Fruit fly (Drosophila melanogaster) whole organism, embryonic: ENCODE measurements around the gene Dmtn.

Experiments used
- Aef1 ChIP-seq: fragments of 200-800 bp; sonication (Bioruptor generic); IDR thresholded peaks from 3 replicates; pipeline ENCODE4 v1.3.6; 2022; ENCODE audit warnings: missing biosample characterization, missing genetic modification characterization
- CG11695 ChIP-seq: fragments of 200-800 bp; sonication (Bioruptor generic); IDR thresholded peaks from 3 replicates; pipeline ENCODE4 v1.3.6; 2022; ENCODE audit warnings: missing biosample characterization, missing genetic modification characterization
- CG1233 ChIP-seq: fragments of 200-800 bp; sonication (Bioruptor generic); optimal IDR thresholded peaks from 4 replicates; lab custom pipeline; 2018; ENCODE audit warnings: missing biosample characterization, mild to moderate bottlenecking, missing genetic modification characterization
- CG12769 ChIP-seq: fragments of 200-800 bp; sonication (Bioruptor generic); optimal IDR thresholded peaks from 2 replicates; lab custom pipeline; 2019; ENCODE audit warnings: missing biosample characterization, mild to moderate bottlenecking, missing genetic modification characterization, moderate library complexity
- CG13296 ChIP-seq: fragments of 200-800 bp; sonication (Bioruptor generic); optimal IDR thresholded peaks from 3 replicates; lab custom pipeline; 2018; ENCODE audit warnings: missing biosample characterization, mild to moderate bottlenecking, missing genetic modification characterization
- CG3281 ChIP-seq: fragments of 200-800 bp; sonication (Bioruptor generic); optimal IDR thresholded peaks from 3 replicates; lab custom pipeline; 2017; ENCODE audit warnings: missing biosample characterization, mild to moderate bottlenecking, missing genetic modification characterization
- CG34376 ChIP-seq: fragments of 200-800 bp; sonication (Bioruptor generic); optimal IDR thresholded peaks from 2 replicates; lab custom pipeline; 2018; ENCODE audit warnings: missing biosample characterization, mild to moderate bottlenecking, missing genetic modification characterization
- CG3995 ChIP-seq: fragments of 200-800 bp; sonication (Bioruptor generic); optimal IDR thresholded peaks from 3 replicates; lab custom pipeline; 2016; ENCODE audit warnings: missing biosample characterization, missing genetic modification characterization
- CG5953 ChIP-seq: fragments of 200-800 bp; sonication (Bioruptor generic); IDR thresholded peaks from 2 replicates; pipeline ENCODE4 v1.3.6; 2022; ENCODE audit warnings: missing biosample characterization, missing genetic modification characterization
- CG8089 ChIP-seq: fragments of 200-800 bp; sonication (Bioruptor generic); optimal IDR thresholded peaks from 3 replicates; lab custom pipeline; 2016; ENCODE audit warnings: missing biosample characterization, missing genetic modification characterization
- CG8944 ChIP-seq: fragments of 200-800 bp; sonication (Bioruptor generic); optimal IDR thresholded peaks from 3 replicates; lab custom pipeline; 2016; ENCODE audit warnings: missing biosample characterization, missing genetic modification characterization
- Camta ChIP-seq: fragments of 200-800 bp; sonication (Bioruptor generic); optimal IDR thresholded peaks from 2 replicates; lab custom pipeline; 2016; ENCODE audit warnings: missing biosample characterization, missing genetic modification characterization
- Dref ChIP-seq: fragments of 200-800 bp; sonication (Bioruptor generic); IDR thresholded peaks from 2 replicates; pipeline ENCODE4 v1.3.6; 2022; ENCODE audit warnings: missing biosample characterization, missing genetic modification characterization
- Elba2 ChIP-seq: fragments of 200-800 bp; sonication (Bioruptor generic); optimal IDR thresholded peaks from 3 replicates; lab custom pipeline; 2016; ENCODE audit warnings: missing biosample characterization, missing genetic modification characterization
- Ets65A ChIP-seq: fragments of 200-800 bp; sonication (Bioruptor generic); peaks from one replicate; lab custom pipeline; 2016; ENCODE audit warnings: missing biosample characterization, missing genetic modification characterization
- Fer1 ChIP-seq: fragments of 200-800 bp; sonication (Bioruptor generic); optimal IDR thresholded peaks from 2 replicates; lab custom pipeline; 2017; ENCODE audit warnings: missing biosample characterization, mild to moderate bottlenecking, missing genetic modification characterization
- MBD-R2 ChIP-seq: fragments of 200-800 bp; sonication (Bioruptor generic); IDR thresholded peaks from 2 replicates; pipeline ENCODE4 v1.3.6; 2022; ENCODE audit warnings: missing biosample characterization, missing genetic modification characterization
- Med ChIP-seq: fragments of 200-800 bp; sonication (Bioruptor generic); peaks from one replicate; lab custom pipeline; 2016; ENCODE audit warnings: missing biosample characterization, missing genetic modification characterization, mild to moderate bottlenecking, inconsistent platforms, moderate library complexity
- Meics ChIP-seq: fragments of 200-800 bp; sonication (Bioruptor generic); optimal IDR thresholded peaks from 2 replicates; lab custom pipeline; 2017; ENCODE audit warnings: missing biosample characterization, mild to moderate bottlenecking, missing genetic modification characterization
- NC2β ChIP-seq: fragments of 200-800 bp; sonication (Bioruptor generic); optimal IDR thresholded peaks from 2 replicates; lab custom pipeline; 2016; ENCODE audit warnings: missing biosample characterization, missing genetic modification characterization
- NK7.1 ChIP-seq: fragments of 200-800 bp; sonication (Bioruptor generic); optimal IDR thresholded peaks from 3 replicates; lab custom pipeline; 2016; ENCODE audit warnings: missing biosample characterization, missing genetic modification characterization
- Nf-YB ChIP-seq: fragments of 200-800 bp; sonication (Bioruptor generic); optimal IDR thresholded peaks from 3 replicates; lab custom pipeline; 2019; ENCODE audit warnings: missing biosample characterization, mild to moderate bottlenecking, missing genetic modification characterization, moderate library complexity
- Rfx ChIP-seq: fragments of 200-800 bp; sonication (Bioruptor generic); IDR thresholded peaks from 2 replicates; pipeline ENCODE4 v1.3.6; 2022; ENCODE audit warnings: missing biosample characterization, missing genetic modification characterization
- ara ChIP-seq: fragments of 200-800 bp; sonication (Bioruptor generic); IDR thresholded peaks from 2 replicates; pipeline ENCODE4 v1.3.6; 2022; ENCODE audit warnings: missing biosample characterization, missing genetic modification characterization
- bab2 ChIP-seq: fragments of 200-800 bp; sonication (Bioruptor generic); optimal IDR thresholded peaks from 2 replicates; lab custom pipeline; 2016; ENCODE audit warnings: missing biosample characterization, missing genetic modification characterization
- bigmax ChIP-seq: fragments of 200-800 bp; sonication (Bioruptor generic); optimal IDR thresholded peaks from 2 replicates; lab custom pipeline; 2018; ENCODE audit warnings: missing biosample characterization, mild to moderate bottlenecking, missing genetic modification characterization
- cg ChIP-seq: fragments of 200-800 bp; sonication (Bioruptor generic); optimal IDR thresholded peaks from 3 replicates; lab custom pipeline; 2019; ENCODE audit warnings: missing biosample characterization, mild to moderate bottlenecking, missing genetic modification characterization, moderate library complexity
- chif ChIP-seq, 2 experiments: fragments of 200-800 bp; sonication (Bioruptor generic); optimal IDR thresholded peaks; 3 replicates each; lab custom pipeline; 2016; ENCODE audit warnings: missing biosample characterization in 2 of 2, missing genetic modification characterization in 2 of 2
- crol ChIP-seq: fragments of 200-800 bp; sonication (Bioruptor generic); IDR thresholded peaks from 2 replicates; pipeline ENCODE4 v1.3.6; 2022; ENCODE audit warnings: missing biosample characterization, missing genetic modification characterization
- crp ChIP-seq, 2 experiments: fragments of 200-800 bp; sonication (Bioruptor generic); optimal IDR thresholded peaks; 2 replicates in 1 of 2; 3 replicates in 1 of 2; lab custom pipeline; 2017; ENCODE audit warnings: missing biosample characterization in 2 of 2, missing genetic modification characterization in 2 of 2, mild to moderate bottlenecking in 1 of 2, moderate library complexity in 1 of 2
- disco-r ChIP-seq: fragments of 200-800 bp; sonication (Bioruptor generic); optimal IDR thresholded peaks from 2 replicates; lab custom pipeline; 2016; ENCODE audit warnings: missing biosample characterization, missing genetic modification characterization
- esg ChIP-seq: fragments of 200-800 bp; sonication (Bioruptor generic); conservative IDR thresholded peaks from 2 replicates; pipeline ENCODE4 v1.3.6; 2022; ENCODE audit warnings: missing biosample characterization, missing genetic modification characterization
- eyg ChIP-seq: fragments of 200-800 bp; sonication (Bioruptor generic); optimal IDR thresholded peaks from 3 replicates; lab custom pipeline; 2016; ENCODE audit warnings: missing biosample characterization, missing genetic modification characterization
- fu2 ChIP-seq: fragments of 200-800 bp; sonication (Bioruptor generic); optimal IDR thresholded peaks from 2 replicates; lab custom pipeline; 2016; ENCODE audit warnings: missing biosample characterization, missing genetic modification characterization
- gfzf ChIP-seq: fragments of 200-800 bp; sonication (Bioruptor generic); optimal IDR thresholded peaks from 2 replicates; lab custom pipeline; 2016; ENCODE audit warnings: missing biosample characterization, mild to moderate bottlenecking, missing genetic modification characterization, moderate library complexity
- insv ChIP-seq, 2 experiments: fragments of 200-800 bp; sonication (Bioruptor generic); optimal IDR thresholded peaks; 3 replicates each; lab custom pipeline; 2016 to 2018; ENCODE audit warnings: missing biosample characterization in 2 of 2, missing genetic modification characterization in 2 of 2
- lbe ChIP-seq: fragments of 200-800 bp; sonication (Bioruptor generic); optimal IDR thresholded peaks from 2 replicates; lab custom pipeline; 2016; ENCODE audit warnings: missing biosample characterization, mild to moderate bottlenecking, missing genetic modification characterization
- nom ChIP-seq: fragments of 200-800 bp; sonication (Bioruptor generic); optimal IDR thresholded peaks from 2 replicates; lab custom pipeline; 2017; ENCODE audit warnings: missing biosample characterization, missing genetic modification characterization, mild to moderate bottlenecking, moderate library complexity, missing genetic modification reagents
- pros ChIP-seq: fragments of 200-800 bp; sonication (Bioruptor generic); optimal IDR thresholded peaks from 3 replicates; lab custom pipeline; 2019; ENCODE audit warnings: missing biosample characterization, mild to moderate bottlenecking, missing genetic modification characterization, moderate library complexity
- psq ChIP-seq: fragments of 200-800 bp; sonication (Bioruptor generic); optimal IDR thresholded peaks from 2 replicates; lab custom pipeline; 2017; ENCODE audit warnings: missing biosample characterization, missing genetic modification characterization
- sd ChIP-seq: fragments of 200-800 bp; sonication (Bioruptor generic); optimal IDR thresholded peaks from 3 replicates; lab custom pipeline; 2018; ENCODE audit warnings: missing biosample characterization, mild to moderate bottlenecking, missing genetic modification characterization, moderate library complexity
- sna ChIP-seq: fragments of 200-800 bp; sonication (Bioruptor generic); IDR thresholded peaks from 2 replicates; pipeline ENCODE4 v1.3.6; 2022; ENCODE audit warnings: missing biosample characterization, missing genetic modification characterization; ENCODE audit not compliant: partially characterized antibody
- wor ChIP-seq: fragments of 200-800 bp; sonication (Bioruptor generic); IDR thresholded peaks from 2 replicates; pipeline ENCODE4 v1.3.6; 2022; ENCODE audit warnings: missing biosample characterization, missing genetic modification characterization
- zf30C ChIP-seq: fragments of 200-800 bp; sonication (Bioruptor generic); optimal IDR thresholded peaks from 3 replicates; lab custom pipeline; 2018; ENCODE audit warnings: missing biosample characterization, mild to moderate bottlenecking, missing genetic modification characterization

The Dmtn gene

dm6 chr3R:6393515-6394246 is 12.0 kb downstream of the Dmtn start:
- TF ChIP-seq wor (GFP tag; lab: Robert Waterston, UW) (no peak), Meics (GFP tag; lab: Kevin White, UChicago) (no peak), CG3281 (GFP tag; lab: Kevin White, UChicago) (no peak), Aef1 (GFP tag; lab: Robert Waterston, UW) (no peak), psq (no peak), sna (GFP tag; lab: Robert Waterston, UW) (no peak), esg (no peak), insv (GFP tag; optimal IDR thresholded peaks at IDR 0.05; lab: Kevin White, UChicago) (no peak), crp (GFP tag; optimal IDR thresholded peaks at IDR 0.05; lab: Kevin White, UChicago) (no peak), Ets65A (GFP tag; lab: Kevin White, UChicago) (peak; percentile 76), NK7.1 (no peak), Elba2 (GFP tag; lab: Kevin White, UChicago) (no peak), CG8944 (GFP tag; lab: Kevin White, UChicago) (no peak), CG8089 (no peak), CG5953 (GFP tag; lab: Robert Waterston, UW) (no peak), Med (GFP tag; lab: Kevin White, UChicago) (peak; percentile 16), nom (peak; percentile 15), ara (GFP tag; lab: Robert Waterston, UW) (no peak), Nf-YB (GFP tag; lab: Kevin White, UChicago) (no peak), CG34376 (peak; percentile 6), cg (GFP tag; lab: Kevin White, UChicago) (peak; percentile 7), CG12769 (peak; percentile 44), NC2β (no peak), Rfx (GFP tag; lab: Robert Waterston, UW) (no peak), Fer1 (GFP tag; lab: Kevin White, UChicago) (no peak), zf30C (GFP tag; lab: Kevin White, UChicago) (no peak), crol (GFP tag; lab: Robert Waterston, UW) (0 out of 2 replicates have a peak, but pooled peaks have one; percentile 6), sd (peak; percentile 97), bab2 (GFP tag; lab: Kevin White, UChicago) (no peak), CG1233 (GFP tag; lab: Kevin White, UChicago) (no peak), eyg (GFP tag; lab: Kevin White, UChicago) (no peak), MBD-R2 (no peak), Dref (GFP tag; lab: Robert Waterston, UW) (no peak), bigmax (GFP tag; lab: Kevin White, UChicago) (no peak), pros (peak; percentile 30), CG3995 (GFP tag; lab: Kevin White, UChicago) (no peak), chif (GFP tag; optimal IDR thresholded peaks at IDR 0.05; lab: Kevin White, UChicago) (no peak), CG11695 (no peak), fu2 (GFP tag; lab: Kevin White, UChicago) (no peak), gfzf (GFP tag; lab: Kevin White, UChicago) (no peak), disco-r (GFP tag; lab: Kevin White, UChicago) (no peak), Camta (GFP tag; lab: Kevin White, UChicago) (no peak), lbe (GFP tag; lab: Kevin White, UChicago) (no peak), CG13296 (GFP tag; lab: Kevin White, UChicago) (no peak)
